Worm (Caenorhabditis elegans): ENCODE measurements around the gene F57A8.7.

DNA sequence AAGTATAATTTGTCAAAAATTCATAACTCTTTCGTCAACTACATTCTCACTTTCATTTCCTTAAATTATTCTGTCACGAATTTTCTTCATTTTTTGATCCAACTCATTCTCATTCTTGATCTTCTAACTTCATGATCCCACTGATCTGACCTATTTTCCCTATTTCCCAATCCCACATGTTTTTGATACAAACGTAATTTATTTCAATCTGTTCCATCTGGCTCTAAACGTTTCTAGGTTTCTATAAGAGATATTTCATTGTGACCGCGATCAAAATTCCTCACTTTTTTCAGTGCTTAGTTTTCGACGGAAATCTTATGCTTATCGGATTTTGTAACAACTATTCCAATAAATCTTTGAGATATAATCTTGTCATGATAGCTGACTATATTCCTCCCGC, 9.9 kb upstream of the F57A8.7 start:
- no peak for TF ChIP-seq snpc-4 (tag; optimal IDR thresholded peaks at IDR 0.05)
- TF ChIP-seq lin-35 (GFP tag; optimal IDR thresholded peaks at IDR 0.05) = no peak
- no peak for TF ChIP-seq pag-3 (tag; optimal IDR thresholded peaks at IDR 0.05; ENCODE audit: borderline replicate concordance, insufficient read depth)
- TF ChIP-seq efl-3 (GFP tag; optimal IDR thresholded peaks at IDR 0.05) = no peak
- TF ChIP-seq fkh-10 (GFP tag; optimal IDR thresholded peaks at IDR 0.05) = no peak
- no peak for TF ChIP-seq nhr-28 (tag; optimal IDR thresholded peaks at IDR 0.05)
- TF ChIP-seq unc-62 (GFP tag; optimal IDR thresholded peaks at IDR 0.05) = no peak
- no peak for TF ChIP-seq sptf-1 (tag; optimal IDR thresholded peaks at IDR 0.05)
- TF ChIP-seq alr-1 (tag; optimal IDR thresholded peaks at IDR 0.05; ENCODE audit: borderline replicate concordance) = no peak
